Fruit fly (Drosophila melanogaster) whole organism: ENCODE results near the gene Pex12.

Experiments
- CG8478 ChIP-seq: fragments of >200 bp; optimal IDR thresholded peaks from 2 replicates; lab custom pipeline; 2018; ENCODE audit warnings: inconsistent platforms
- pan ChIP-seq: fragments of >200 bp; optimal IDR thresholded peaks from 2 replicates; lab custom pipeline; 2017

- TF ChIP-seq pan (lab: Kevin White, UChicago) (no peak), CG8478 (lab: Kevin White, UChicago) (no peak)
Measured at dm6 chr2L:840716-841115, 24.9 kb downstream of the Pex12 start.
